Fruit fly (Drosophila melanogaster) S2 (cell line): Measurements from ENCODE around the gene CG32379.

Experiments used
- CG8478 ChIP-seq: fragments of >200 bp; optimal IDR thresholded peaks from 2 replicates; lab custom pipeline; 2018
- CTCF ChIP-seq, 2 experiments: fragments of >200 bp; optimal IDR thresholded peaks; 2 replicates each; lab custom pipeline; 2018

DNA sequence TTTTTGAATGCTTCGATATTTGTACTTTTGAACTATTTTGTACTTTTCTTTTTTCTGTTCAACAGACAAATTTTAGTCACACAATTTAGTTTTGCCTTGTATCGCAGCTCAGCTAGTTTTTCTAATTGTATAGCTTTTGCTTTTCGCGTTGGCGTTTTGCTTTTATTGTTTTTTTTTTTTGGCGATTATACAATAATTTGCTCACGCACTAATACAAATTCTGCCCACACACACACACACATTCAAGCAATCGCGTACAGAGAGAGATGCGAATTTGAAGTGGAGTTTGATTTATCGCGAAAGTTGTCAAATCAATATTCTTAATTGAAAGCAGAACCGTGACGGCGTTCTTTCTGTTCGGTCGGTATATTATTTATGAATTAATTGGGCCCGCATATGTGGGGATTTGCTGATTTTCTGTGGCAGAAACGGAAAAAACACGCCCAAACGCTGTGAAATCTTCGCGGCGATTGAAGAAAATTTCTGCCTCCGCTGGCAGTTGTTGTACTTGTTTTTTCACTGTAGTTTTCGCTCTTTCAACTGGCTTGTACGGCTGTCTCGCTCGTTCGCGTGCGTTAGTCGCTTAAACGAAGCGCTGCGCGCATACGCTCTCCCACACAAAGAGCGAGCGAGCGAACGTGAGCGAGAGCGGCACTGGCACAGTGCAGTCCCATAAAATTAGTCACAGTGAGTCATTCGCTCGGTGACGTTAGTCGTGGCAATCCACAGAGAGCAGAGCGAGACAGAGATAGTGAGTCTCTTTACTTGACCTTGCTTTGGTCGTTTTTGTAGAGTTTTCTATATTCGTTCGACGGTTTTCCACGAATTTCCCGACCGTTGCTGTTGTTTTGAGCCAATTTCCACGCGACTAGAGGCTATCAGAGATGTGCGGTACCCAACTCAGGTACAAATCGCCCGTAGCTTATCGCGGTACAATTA, 38.8 kb downstream of the CG32379 start, which contains the start of gene Rac2:
- TF ChIP-seq CG8478 (lab: Kevin White, UChicago) (no peak), CTCF (optimal IDR thresholded peaks at IDR 0.05; lab: Kevin White, UChicago) (no peak)
